Worm (Caenorhabditis elegans) whole organism, L1 larva: ENCODE results near the gene twk-24.

Source experiments
- ceh-82 ChIP-seq, 3 experiments: fragments of 150-350 bp in 1 of 3; sonication (generic microtip) in 2 of 3; optimal IDR thresholded peaks; 2 replicates each; lab custom pipeline; 2014 to 2017; ENCODE audit warnings: missing biosample characterization in 3 of 3, missing genetic modification characterization in 3 of 3
- dpl-1 ChIP-seq, 3 experiments: fragments of 150-350 bp in 2 of 3; sonication (generic microtip) in 1 of 3; optimal IDR thresholded peaks; 2 replicates each; lab custom pipeline; 2014 to 2017; ENCODE audit warnings: missing biosample characterization in 3 of 3, missing genetic modification characterization in 3 of 3, missing genetic modification reagents in 3 of 3
- efl-1 ChIP-seq, 4 experiments: fragments of 150-350 bp; optimal IDR thresholded peaks in 3 of 4; peaks in 1 of 4; 1 replicate in 1 of 4; 2 replicates in 3 of 4; lab custom pipeline; 2014; ENCODE audit warnings: missing biosample characterization in 2 of 4, missing genetic modification characterization in 2 of 4, missing genetic modification reagents in 2 of 4
- efl-3 ChIP-seq: fragments of 200-800 bp; sonication (Bioruptor generic); optimal IDR thresholded peaks from 2 replicates; lab custom pipeline; 2018; ENCODE audit warnings: mild to moderate bottlenecking, missing genetic modification characterization, missing compliant biosample characterization
- pag-3 ChIP-seq: sonication (generic microtip); optimal IDR thresholded peaks from 2 replicates; lab custom pipeline; 2017; ENCODE audit warnings: missing genetic modification characterization, mild to moderate bottlenecking, missing compliant biosample characterization, antibody characterized with exemption, borderline replicate concordance; ENCODE audit not compliant: insufficient read depth
- unc-86 ChIP-seq: sonication (generic microtip); optimal IDR thresholded peaks from 2 replicates; lab custom pipeline; 2016; ENCODE audit warnings: missing genetic modification characterization, missing compliant biosample characterization

DNA sequence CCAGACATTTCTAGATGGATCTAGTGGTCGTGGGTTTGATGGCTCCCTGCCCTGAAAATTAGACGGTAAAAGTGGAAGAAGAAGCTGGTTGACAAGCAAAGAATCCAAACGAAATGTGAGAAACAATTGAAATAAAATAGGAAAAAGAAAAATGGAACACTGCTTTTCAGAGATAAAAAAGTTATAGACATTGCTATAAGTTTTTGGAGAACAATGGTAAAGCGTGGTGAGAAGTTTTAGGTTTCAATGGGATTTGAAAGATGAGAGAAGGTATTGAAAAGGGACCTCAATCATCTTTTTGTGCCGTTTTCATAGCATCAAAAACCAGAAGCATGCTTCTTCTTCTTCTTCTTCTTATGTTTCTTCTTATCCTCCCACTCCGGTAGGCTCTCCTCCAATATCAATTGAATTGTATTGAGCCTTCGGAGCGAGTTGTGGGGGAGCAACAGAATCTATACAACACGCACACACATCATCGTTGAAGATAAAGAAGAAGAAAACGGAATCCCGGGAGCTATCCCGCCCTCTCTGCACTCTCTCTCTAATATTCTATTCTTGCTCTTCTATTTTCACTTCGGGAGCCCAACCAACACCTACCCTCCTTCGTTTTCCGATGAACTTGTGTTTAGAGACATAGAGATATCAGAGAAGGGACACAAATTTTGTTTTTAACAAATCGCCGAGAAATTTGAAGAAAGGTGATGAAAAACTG is 34.7 kb downstream of the twk-24 start, which contains the start of gene myo-3:
- no peak for TF ChIP-seq dpl-1 (GFP tag; optimal IDR thresholded peaks at IDR 0.05; lab: Kevin White, UChicago)
- TF ChIP-seq efl-1 (optimal IDR thresholded peaks at IDR 0.05; lab: Kevin White, UChicago): no peak
- TF ChIP-seq efl-1 (GFP tag; optimal IDR thresholded peaks at IDR 0.05 in 1 of 2; lab: Kevin White, UChicago): peak in 1 of 2 experiments; percentile 31
- TF ChIP-seq unc-86 (tag; lab: Kevin White, UChicago): no peak
- no peak for TF ChIP-seq pag-3 (tag; lab: Kevin White, UChicago)
- no peak for TF ChIP-seq ceh-82 (tag; optimal IDR thresholded peaks at IDR 0.05; lab: Kevin White, UChicago)
- no peak for TF ChIP-seq efl-3
